Fruit fly (Drosophila melanogaster) whole organism, embryonic: Measurements from ENCODE around the gene Acyp2.

Source experiments
- Ada2b ChIP-seq: fragments of 200-800 bp; sonication (Bioruptor generic); IDR thresholded peaks from 2 replicates; pipeline ENCODE4 v1.3.6; 2022; ENCODE audit warnings: missing biosample characterization, missing genetic modification characterization
- CG11085 ChIP-seq: fragments of 200-800 bp; sonication (Bioruptor generic); IDR thresholded peaks from 2 replicates; pipeline ENCODE4 v1.3.6; 2022; ENCODE audit warnings: missing biosample characterization, missing genetic modification characterization
- CG11247 ChIP-seq: fragments of 200-800 bp; sonication (Bioruptor generic); IDR thresholded peaks from 2 replicates; pipeline ENCODE4 v1.3.6; 2022; ENCODE audit warnings: missing biosample characterization, missing genetic modification characterization
- CG12391 ChIP-seq: fragments of 200-800 bp; sonication (Bioruptor generic); optimal IDR thresholded peaks from 3 replicates; lab custom pipeline; 2018; ENCODE audit warnings: missing biosample characterization, mild to moderate bottlenecking, missing genetic modification characterization, moderate library complexity
- CG13424 ChIP-seq: fragments of 200-800 bp; sonication (Bioruptor generic); optimal IDR thresholded peaks from 2 replicates; lab custom pipeline; 2019; ENCODE audit warnings: missing biosample characterization, mild to moderate bottlenecking, missing genetic modification characterization, moderate library complexity
- CG14965 ChIP-seq: fragments of 200-800 bp; sonication (Bioruptor generic); optimal IDR thresholded peaks from 2 replicates; lab custom pipeline; 2016; ENCODE audit warnings: missing biosample characterization, missing genetic modification characterization, borderline replicate concordance
- CG16813 ChIP-seq: fragments of 200-800 bp; sonication (Bioruptor generic); IDR thresholded peaks from 3 replicates; pipeline ENCODE4 v1.3.6; 2022; ENCODE audit warnings: missing biosample characterization, missing genetic modification characterization; ENCODE audit not compliant: partially characterized antibody
- CG17385 ChIP-seq: fragments of 200-800 bp; sonication (Bioruptor generic); optimal IDR thresholded peaks from 3 replicates; lab custom pipeline; 2018; ENCODE audit warnings: missing biosample characterization, mild to moderate bottlenecking, missing genetic modification characterization
- CG17568 ChIP-seq: fragments of 200-800 bp; sonication (Bioruptor generic); optimal IDR thresholded peaks from 2 replicates; lab custom pipeline; 2018; ENCODE audit warnings: missing biosample characterization, mild to moderate bottlenecking, missing genetic modification characterization, moderate library complexity
- CG2120 ChIP-seq: fragments of 200-800 bp; sonication (Bioruptor generic); optimal IDR thresholded peaks from 3 replicates; lab custom pipeline; 2016; ENCODE audit warnings: missing biosample characterization, missing genetic modification characterization
- CG2712 ChIP-seq: fragments of 200-800 bp; optimal IDR thresholded peaks from 3 replicates; lab custom pipeline; 2019; ENCODE audit warnings: missing biosample characterization, mild to moderate bottlenecking, missing genetic modification characterization, moderate library complexity
- CG32532 ChIP-seq: fragments of 200-800 bp; sonication (Bioruptor generic); IDR thresholded peaks from 2 replicates; pipeline ENCODE4 v1.3.6; 2022; ENCODE audit warnings: missing biosample characterization, missing genetic modification characterization
- CG32767 ChIP-seq: fragments of 200-800 bp; sonication (Bioruptor generic); IDR thresholded peaks from 2 replicates; pipeline ENCODE4 v1.3.6; 2022; ENCODE audit warnings: missing biosample characterization, missing genetic modification characterization
- CG4854 ChIP-seq: fragments of 200-800 bp; sonication (Bioruptor generic); optimal IDR thresholded peaks from 2 replicates; lab custom pipeline; 2016; ENCODE audit warnings: missing biosample characterization, missing genetic modification characterization, inconsistent platforms
- CG5180 ChIP-seq: fragments of 200-800 bp; sonication (Bioruptor generic); optimal IDR thresholded peaks from 3 replicates; lab custom pipeline; 2017; ENCODE audit warnings: missing biosample characterization, missing genetic modification characterization, mild to moderate bottlenecking, moderate library complexity, missing genetic modification reagents
- CG7271 ChIP-seq: fragments of 200-800 bp; sonication (Bioruptor generic); optimal IDR thresholded peaks from 2 replicates; lab custom pipeline; 2018; ENCODE audit warnings: missing biosample characterization, mild to moderate bottlenecking, missing genetic modification characterization, moderate library complexity
- CG7786 ChIP-seq: fragments of 200-800 bp; sonication (Bioruptor generic); optimal IDR thresholded peaks from 2 replicates; lab custom pipeline; 2016; ENCODE audit warnings: missing biosample characterization, missing genetic modification characterization
- Camta ChIP-seq: fragments of 200-800 bp; sonication (Bioruptor generic); optimal IDR thresholded peaks from 2 replicates; lab custom pipeline; 2016; ENCODE audit warnings: missing biosample characterization, missing genetic modification characterization
- E2f2 ChIP-seq: fragments of 200-800 bp; sonication (Bioruptor generic); IDR thresholded peaks from 2 replicates; pipeline ENCODE4 v1.3.6; 2022; ENCODE audit warnings: missing biosample characterization, missing genetic modification characterization
- Eip74EF ChIP-seq, 2 experiments: fragments of 200-800 bp in 1 of 2; fragments of >200 bp in 1 of 2; sonication (Bioruptor generic) in 1 of 2; optimal IDR thresholded peaks; 2 replicates each; lab custom pipeline; 2017 to 2019; ENCODE audit warnings: missing biosample characterization in 2 of 2, missing genetic modification characterization in 2 of 2, mild to moderate bottlenecking in 1 of 2, moderate library complexity in 1 of 2
- HLH3B ChIP-seq: fragments of 200-800 bp; sonication (Bioruptor generic); IDR thresholded peaks from 2 replicates; pipeline ENCODE4 v1.3.6; 2022; ENCODE audit warnings: missing biosample characterization, missing genetic modification characterization
- Jarid2 ChIP-seq: fragments of 200-800 bp; sonication (Bioruptor generic); optimal IDR thresholded peaks from 3 replicates; lab custom pipeline; 2017; ENCODE audit warnings: mild to moderate bottlenecking, missing biosample characterization, missing genetic modification reagents, missing genetic modification characterization
- Lhr ChIP-seq: fragments of 200-800 bp; sonication (Bioruptor generic); optimal IDR thresholded peaks from 3 replicates; lab custom pipeline; 2017; ENCODE audit warnings: mild to moderate bottlenecking, missing biosample characterization, missing genetic modification reagents, missing genetic modification characterization
- Med ChIP-seq: fragments of 200-800 bp; sonication (Bioruptor generic); peaks from one replicate; lab custom pipeline; 2016; ENCODE audit warnings: missing biosample characterization, missing genetic modification characterization, mild to moderate bottlenecking, inconsistent platforms, moderate library complexity
- Mes4 ChIP-seq: fragments of 200-800 bp; sonication (Bioruptor generic); optimal IDR thresholded peaks from 2 replicates; lab custom pipeline; 2016; ENCODE audit warnings: missing biosample characterization, missing genetic modification characterization
- NK7.1 ChIP-seq: fragments of 200-800 bp; sonication (Bioruptor generic); optimal IDR thresholded peaks from 3 replicates; lab custom pipeline; 2016; ENCODE audit warnings: missing biosample characterization, missing genetic modification characterization
- Oli ChIP-seq: fragments of 200-800 bp; sonication (Bioruptor generic); optimal IDR thresholded peaks from 2 replicates; lab custom pipeline; 2018; ENCODE audit warnings: missing biosample characterization, mild to moderate bottlenecking, missing genetic modification characterization, moderate library complexity
- Rfx ChIP-seq: fragments of 200-800 bp; sonication (Bioruptor generic); IDR thresholded peaks from 2 replicates; pipeline ENCODE4 v1.3.6; 2022; ENCODE audit warnings: missing biosample characterization, missing genetic modification characterization
- Sox102F ChIP-seq: fragments of 200-800 bp; sonication (Bioruptor generic); optimal IDR thresholded peaks from 2 replicates; lab custom pipeline; 2018; ENCODE audit warnings: missing biosample characterization, mild to moderate bottlenecking, missing genetic modification characterization, moderate library complexity
- crc ChIP-seq: fragments of 200-800 bp; sonication (Bioruptor generic); optimal IDR thresholded peaks from 2 replicates; lab custom pipeline; 2016; ENCODE audit warnings: missing biosample characterization, missing genetic modification characterization
- dan ChIP-seq: fragments of 200-800 bp; sonication (Bioruptor generic); IDR thresholded peaks from 2 replicates; pipeline ENCODE4 v1.3.6; 2022; ENCODE audit warnings: missing biosample characterization, missing genetic modification characterization
- dimm ChIP-seq: fragments of 200-800 bp; sonication (Bioruptor generic); IDR thresholded peaks from 2 replicates; pipeline ENCODE4 v1.3.6; 2022; ENCODE audit warnings: missing biosample characterization, missing genetic modification characterization
- dysf ChIP-seq: fragments of 200-800 bp; sonication (Bioruptor generic); IDR thresholded peaks from 3 replicates; pipeline ENCODE4 v1.3.6; 2022; ENCODE audit warnings: missing biosample characterization, missing genetic modification characterization
- ems ChIP-seq: fragments of 200-800 bp; sonication (Bioruptor generic); optimal IDR thresholded peaks from 3 replicates; lab custom pipeline; 2016; ENCODE audit warnings: missing biosample characterization, missing genetic modification characterization
- ham ChIP-seq: fragments of 200-800 bp; sonication (Bioruptor generic); IDR thresholded peaks from 2 replicates; pipeline ENCODE4 v1.3.6; 2022; ENCODE audit warnings: missing biosample characterization, missing genetic modification characterization
- hb ChIP-seq: fragments of 200-800 bp; sonication (Bioruptor generic); IDR thresholded peaks from 3 replicates; pipeline ENCODE4 v1.3.6; 2022; ENCODE audit warnings: missing biosample characterization, missing genetic modification characterization; ENCODE audit not compliant: partially characterized antibody
- knrl ChIP-seq: fragments of 200-800 bp; sonication (Bioruptor generic); IDR thresholded peaks from 3 replicates; pipeline ENCODE4 v1.3.6; 2022; ENCODE audit warnings: missing biosample characterization, missing genetic modification characterization; ENCODE audit not compliant: partially characterized antibody
- lbe ChIP-seq: fragments of 200-800 bp; sonication (Bioruptor generic); optimal IDR thresholded peaks from 2 replicates; lab custom pipeline; 2016; ENCODE audit warnings: missing biosample characterization, mild to moderate bottlenecking, missing genetic modification characterization
- mam ChIP-seq: fragments of 200-800 bp; sonication (Bioruptor generic); optimal IDR thresholded peaks from 3 replicates; lab custom pipeline; 2016; ENCODE audit warnings: missing biosample characterization, missing genetic modification characterization
- nom ChIP-seq: fragments of 200-800 bp; sonication (Bioruptor generic); optimal IDR thresholded peaks from 2 replicates; lab custom pipeline; 2017; ENCODE audit warnings: missing biosample characterization, missing genetic modification characterization, mild to moderate bottlenecking, moderate library complexity, missing genetic modification reagents
- pita ChIP-seq: fragments of 200-800 bp; sonication (Bioruptor generic); optimal IDR thresholded peaks from 2 replicates; lab custom pipeline; 2017; ENCODE audit warnings: missing biosample characterization, mild to moderate bottlenecking, missing genetic modification characterization
- salm ChIP-seq: fragments of 200-800 bp; sonication (Bioruptor generic); optimal IDR thresholded peaks from 2 replicates; lab custom pipeline; 2018; ENCODE audit warnings: missing biosample characterization, mild to moderate bottlenecking, missing genetic modification characterization
- sim ChIP-seq: fragments of 200-800 bp; sonication (Bioruptor generic); IDR thresholded peaks from 2 replicates; pipeline ENCODE4 v1.3.6; 2022; ENCODE audit warnings: missing biosample characterization, missing genetic modification characterization
- sima ChIP-seq: fragments of 200-800 bp; sonication (Bioruptor generic); optimal IDR thresholded peaks from 2 replicates; lab custom pipeline; 2016; ENCODE audit warnings: missing biosample characterization, missing genetic modification characterization
- trem ChIP-seq: fragments of 200-800 bp; optimal IDR thresholded peaks from 3 replicates; lab custom pipeline; 2019; ENCODE audit warnings: missing biosample characterization, mild to moderate bottlenecking, missing genetic modification characterization, moderate library complexity
- unc-4 ChIP-seq: fragments of 200-800 bp; sonication (Bioruptor generic); IDR thresholded peaks from 2 replicates; pipeline ENCODE4 v1.3.6; 2022; ENCODE audit warnings: missing biosample characterization, missing genetic modification characterization; ENCODE audit not compliant: partially characterized antibody
- zfh2 ChIP-seq: fragments of 200-800 bp; sonication (Bioruptor generic); optimal IDR thresholded peaks from 2 replicates; lab custom pipeline; 2016; ENCODE audit warnings: missing biosample characterization, missing genetic modification characterization

Gene Acyp2

DNA sequence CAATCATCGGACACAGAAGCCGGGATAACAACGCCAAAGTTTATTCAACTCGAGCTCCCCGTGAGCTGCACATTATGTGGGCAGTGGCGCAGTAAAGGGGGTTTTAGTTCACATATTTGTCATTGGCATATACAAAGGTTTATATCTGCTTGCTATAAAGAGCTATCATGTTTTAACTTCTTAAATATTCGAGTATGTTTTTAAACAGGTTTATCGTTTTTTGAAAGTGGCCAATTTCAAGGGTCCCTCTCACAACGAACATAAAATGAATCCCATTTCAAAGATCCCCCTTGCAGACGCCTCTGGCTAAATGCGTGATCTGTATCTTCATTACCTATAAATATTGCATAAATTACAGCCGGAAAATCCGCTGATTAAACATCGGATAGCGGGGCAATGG, 35.1 kb downstream of the Acyp2 start (continued):
- no peak for TF ChIP-seq CG32532 (GFP tag; lab: Robert Waterston, UW)
- no peak for TF ChIP-seq CG17385 (GFP tag; lab: Kevin White, UChicago)
- no peak for TF ChIP-seq sima (GFP tag; lab: Kevin White, UChicago)
- TF ChIP-seq Mes4 (GFP tag; lab: Kevin White, UChicago): no peak
- peak; percentile 4 for TF ChIP-seq CG12391
- TF ChIP-seq dysf (GFP tag; lab: Robert Waterston, UW): peak; percentile 45; the same call in 1 of the 3 replicates
- TF ChIP-seq CG7786: no peak
- TF ChIP-seq unc-4 (GFP tag; lab: Robert Waterston, UW): no peak
- no peak for TF ChIP-seq HLH3B
- no peak for TF ChIP-seq CG4854
- 0 out of 2 replicates have a peak, but pooled peaks have one; percentile 5 for TF ChIP-seq Ada2b (GFP tag; lab: Robert Waterston, UW)
- TF ChIP-seq Camta: peak; percentile 16
- TF ChIP-seq CG13424 (tag; lab: Kevin White, UChicago): peak; percentile 55
- no peak for TF ChIP-seq ham (GFP tag; lab: Robert Waterston, UW)
- no peak for TF ChIP-seq knrl (GFP tag; lab: Robert Waterston, UW)
- TF ChIP-seq CG32767 (GFP tag; lab: Robert Waterston, UW): no peak
- peak; percentile 50 for TF ChIP-seq CG2712
- TF ChIP-seq nom (GFP tag; lab: Kevin White, UChicago): peak; percentile 59
- no peak for TF ChIP-seq dan (GFP tag; lab: Robert Waterston, UW)
- peak; percentile 20 for TF ChIP-seq CG5180 (GFP tag; lab: Kevin White, UChicago)
- TF ChIP-seq E2f2: no peak
- no peak for TF ChIP-seq CG2120 (GFP tag; lab: Kevin White, UChicago)
- TF ChIP-seq CG17568 (GFP tag; lab: Kevin White, UChicago): no peak
- no peak for TF ChIP-seq CG16813 (GFP tag; lab: Robert Waterston, UW)
- TF ChIP-seq pita (GFP tag; lab: Kevin White, UChicago): no peak
- no peak for TF ChIP-seq Jarid2 (GFP tag; lab: Kevin White, UChicago)
- TF ChIP-seq trem (tag; lab: Kevin White, UChicago): no peak
- TF ChIP-seq Rfx: no peak
- TF ChIP-seq mam (GFP tag; lab: Kevin White, UChicago): peak; percentile 16
- no peak for TF ChIP-seq CG7271
- TF ChIP-seq CG11247: no peak
- no peak for TF ChIP-seq Lhr (GFP tag; lab: Kevin White, UChicago)
- TF ChIP-seq Eip74EF (GFP tag; optimal IDR thresholded peaks at IDR 0.05; lab: Kevin White, UChicago): peak in 1 of 2 experiments; percentile 3
- TF ChIP-seq NK7.1 (GFP tag; lab: Kevin White, UChicago): no peak
- no peak for TF ChIP-seq Med (GFP tag; lab: Kevin White, UChicago)
- TF ChIP-seq CG11085 (GFP tag; lab: Robert Waterston, UW): no peak
- no peak for TF ChIP-seq crc
- no peak for TF ChIP-seq hb (GFP tag; lab: Robert Waterston, UW)
- TF ChIP-seq Oli (tag; lab: Kevin White, UChicago): peak; percentile 34
- peak; percentile 31 for TF ChIP-seq lbe (GFP tag; lab: Kevin White, UChicago)
- no peak for TF ChIP-seq CG14965 (GFP tag; lab: Kevin White, UChicago)
- TF ChIP-seq salm: no peak
- no peak for TF ChIP-seq dimm (GFP tag; lab: Robert Waterston, UW)
- peak; percentile 51 for TF ChIP-seq Sox102F (GFP tag; lab: Kevin White, UChicago)
- no peak for TF ChIP-seq ems (GFP tag; lab: Kevin White, UChicago)
- TF ChIP-seq zfh2 (GFP tag; lab: Kevin White, UChicago): no peak
- no peak for TF ChIP-seq sim (GFP tag; lab: Robert Waterston, UW)
